Worm (Caenorhabditis elegans): Measurements from ENCODE around the gene F46C8.1.

DNA sequence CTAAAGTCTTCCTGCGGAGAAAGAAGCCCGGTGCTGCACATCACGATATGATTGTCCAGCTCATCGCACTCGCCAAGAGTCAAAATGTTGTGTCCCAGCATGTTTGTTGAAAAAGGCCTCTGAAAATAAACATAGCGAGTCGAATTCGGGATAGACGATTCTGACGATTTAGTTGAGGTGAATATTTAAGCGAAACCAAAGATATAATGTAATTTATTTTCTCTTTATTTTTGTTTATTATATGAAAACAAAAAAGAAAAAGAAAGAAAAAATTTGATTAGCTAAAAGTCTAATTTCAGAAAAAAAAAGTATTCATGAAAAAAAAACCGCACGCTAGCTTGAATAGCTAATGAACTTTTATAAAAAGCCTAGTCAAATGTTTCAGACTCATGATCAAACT, 15.6 kb upstream of the F46C8.1 start, which contains the start of gene ceh-14:
- no peak for TF ChIP-seq aly-1 (tag; optimal IDR thresholded peaks at IDR 0.05)
- no peak for TF ChIP-seq hmg-4 (GFP tag; optimal IDR thresholded peaks at IDR 0.05)
- TF ChIP-seq ama-1 (optimal IDR thresholded peaks at IDR 0.05): no peak
- TF ChIP-seq tra-4 (tag; optimal IDR thresholded peaks at IDR 0.05): no peak
- TF ChIP-seq ceh-13 (GFP tag; optimal IDR thresholded peaks at IDR 0.05): no peak
- no peak for TF ChIP-seq B0310.2 (tag; optimal IDR thresholded peaks at IDR 0.05)
- no peak for TF ChIP-seq tbx-37 (GFP tag; conservative IDR thresholded peaks at IDR 0.05)
- no peak for TF ChIP-seq scrt-1 (GFP tag; IDR thresholded peaks at IDR 0.05)
- TF ChIP-seq hnd-1 (tag; optimal IDR thresholded peaks at IDR 0.05): no peak
- TF ChIP-seq hmbx-1 (tag; optimal IDR thresholded peaks at IDR 0.05): no peak
- no peak for TF ChIP-seq flt-1 (GFP tag; IDR thresholded peaks at IDR 0.05)
- no peak for TF ChIP-seq tbx-11 (GFP tag; IDR thresholded peaks at IDR 0.05)
- no peak for TF ChIP-seq pes-1 (GFP tag; IDR thresholded peaks at IDR 0.05)
